Worm (Caenorhabditis elegans) whole organism, late embryonic: ENCODE results near the gene clec-191.

Source experiments
- ceh-24 ChIP-seq: sonication (generic microtip); optimal IDR thresholded peaks from 2 replicates; lab custom pipeline; 2016; ENCODE audit warnings: mild to moderate bottlenecking, missing genetic modification characterization, missing compliant biosample characterization
- dmd-4 ChIP-seq: sonication (generic microtip); optimal IDR thresholded peaks from 2 replicates; lab custom pipeline; 2016; ENCODE audit warnings: borderline replicate concordance, missing genetic modification characterization, missing compliant biosample characterization
- eyg-1 ChIP-seq: sonication (generic microtip); optimal IDR thresholded peaks from 2 replicates; lab custom pipeline; 2016; ENCODE audit warnings: missing genotype, missing genetic modification characterization, missing compliant biosample characterization
- pag-3 ChIP-seq: sonication (generic microtip); optimal IDR thresholded peaks from 2 replicates; lab custom pipeline; 2016; ENCODE audit warnings: missing compliant biosample characterization, missing genetic modification characterization, borderline replicate concordance

ce11 chrIV:16233028-16233427 is 47.5 kb downstream of the clec-191 start, which contains the start of the genes hpa-1 and irld-39:
- TF ChIP-seq ceh-24 (no peak), dmd-4 (tag; lab: Kevin White, UChicago) (no peak), pag-3 (tag; lab: Kevin White, UChicago) (no peak), eyg-1 (tag; lab: Kevin White, UChicago) (no peak)
